Worm (Caenorhabditis elegans): Measurements from ENCODE around the gene lec-11.

DNA sequence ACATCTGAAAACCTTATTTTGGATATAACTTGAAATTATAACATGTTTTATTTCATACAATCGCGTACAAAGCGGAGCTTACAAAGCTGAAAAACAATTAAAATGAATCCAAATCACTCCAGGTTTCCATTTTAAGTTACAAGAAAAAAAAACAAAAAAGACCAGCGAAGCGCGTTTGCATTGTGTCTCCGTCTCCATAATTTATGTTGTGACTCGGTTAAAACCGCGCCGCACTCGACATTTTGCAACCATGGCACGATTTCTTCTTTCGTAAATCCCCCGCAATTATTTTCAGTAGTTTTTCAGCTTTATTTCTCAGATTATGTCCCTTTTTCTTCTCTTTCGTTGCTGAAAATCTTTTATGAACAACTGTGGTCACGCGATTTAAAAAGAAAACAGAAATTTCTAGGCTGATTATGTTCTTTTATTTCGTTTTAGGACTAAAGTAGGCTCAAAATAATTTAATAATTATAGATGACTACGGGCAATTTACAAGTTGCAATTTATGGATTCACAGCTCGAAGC lies 4.5 kb downstream of the lec-11 start, which contains the start of the genes F38A5.2 and dnj-11:
- no peak for TF ChIP-seq ces-1 (GFP tag; optimal IDR thresholded peaks at IDR 0.05)
- no peak for TF ChIP-seq fkh-4 (tag; optimal IDR thresholded peaks at IDR 0.05; ENCODE audit: borderline replicate concordance)
- TF ChIP-seq zag-1 (tag; optimal IDR thresholded peaks at IDR 0.05): no peak
- TF ChIP-seq unc-130 (tag; optimal IDR thresholded peaks at IDR 0.05): peak; percentile 90
